Worm (Caenorhabditis elegans): ENCODE measurements around the gene dgn-1.

ce11 chrX:10919613-10920012 is 9.2 kb downstream of the dgn-1 start, which contains the start of gene nstp-9:
- TF ChIP-seq pha-4 (tag; optimal IDR thresholded peaks at IDR 0.05) (no peak), nhr-11 (tag; optimal IDR thresholded peaks at IDR 0.05) (no peak), ztf-11 (tag; optimal IDR thresholded peaks at IDR 0.05) (no peak), tbx-2 (tag; optimal IDR thresholded peaks at IDR 0.05) (no peak), fos-1 (tag; optimal IDR thresholded peaks at IDR 0.05) (no peak), elt-3 (tag; optimal IDR thresholded peaks at IDR 0.05) (no peak), hmg-11 (tag; optimal IDR thresholded peaks at IDR 0.05) (no peak), ceh-9 (tag; optimal IDR thresholded peaks at IDR 0.05) (no peak), mml-1 (tag; optimal IDR thresholded peaks at IDR 0.05) (no peak), mdl-1 (tag; optimal IDR thresholded peaks at IDR 0.05) (no peak), nhr-237 (tag; optimal IDR thresholded peaks at IDR 0.05) (no peak), unc-62 (GFP tag; optimal IDR thresholded peaks at IDR 0.05) (no peak), unc-39 (tag; optimal IDR thresholded peaks at IDR 0.05) (no peak), sea-2 (GFP tag; optimal IDR thresholded peaks at IDR 0.05) (no peak)

Measured in whole organism, L3 larva.